Worm (Caenorhabditis elegans) whole organism, L3 larva: ENCODE measurements around the gene lev-9.

ENCODE experiments used
- R02D3.7 ChIP-seq: fragments of 150-350 bp; optimal IDR thresholded peaks from 2 replicates; lab custom pipeline; 2014; ENCODE audit warnings: missing biosample characterization, missing genetic modification characterization
- ZK546.5 ChIP-seq: sonication (generic microtip); optimal IDR thresholded peaks from 2 replicates; lab custom pipeline; 2017; ENCODE audit warnings: missing biosample characterization, missing genetic modification characterization
- aly-2 ChIP-seq: fragments of 150-350 bp; optimal IDR thresholded peaks from 2 replicates; lab custom pipeline; 2014; ENCODE audit warnings: missing biosample characterization, missing genetic modification characterization
- ceh-16 ChIP-seq: sonication (generic microtip); optimal IDR thresholded peaks from 2 replicates; lab custom pipeline; 2017; ENCODE audit warnings: missing biosample characterization, missing genetic modification characterization
- ceh-28 ChIP-seq: fragments of 150-350 bp; optimal IDR thresholded peaks from 2 replicates; lab custom pipeline; 2014; ENCODE audit warnings: missing biosample characterization, missing genetic modification reagents, missing genetic modification characterization
- ceh-82 ChIP-seq: fragments of 150-350 bp; optimal IDR thresholded peaks from 2 replicates; lab custom pipeline; 2014; ENCODE audit warnings: missing biosample characterization, missing genetic modification characterization
- daf-12 ChIP-seq: fragments of 150-350 bp; optimal IDR thresholded peaks from 2 replicates; lab custom pipeline; 2014; ENCODE audit warnings: missing biosample characterization, missing genetic modification reagents, missing genetic modification characterization
- elt-1 ChIP-seq: fragments of 150-350 bp; optimal IDR thresholded peaks from 2 replicates; lab custom pipeline; 2014; ENCODE audit warnings: missing biosample characterization, missing genetic modification characterization
- elt-2 ChIP-seq: sonication (generic microtip); optimal IDR thresholded peaks from 2 replicates; lab custom pipeline; 2016; ENCODE audit warnings: missing genetic modification reagents, mild to moderate bottlenecking, missing genetic modification characterization, missing compliant biosample characterization
- elt-3 ChIP-seq, 3 experiments: fragments of 150-350 bp in 1 of 3; sonication (generic microtip) in 2 of 3; optimal IDR thresholded peaks; 2 replicates in 2 of 3; 4 replicates in 1 of 3; lab custom pipeline; 2014 to 2017; ENCODE audit warnings: missing biosample characterization in 3 of 3, missing genetic modification characterization in 3 of 3
- eor-1 ChIP-seq, 2 experiments: fragments of 150-350 bp; optimal IDR thresholded peaks; 2 replicates each; lab custom pipeline; 2014 to 2018; ENCODE audit warnings: missing biosample characterization in 2 of 2, missing genetic modification characterization in 2 of 2
- fkh-10 ChIP-seq: sonication (generic microtip); optimal IDR thresholded peaks from 2 replicates; lab custom pipeline; 2017; ENCODE audit warnings: missing biosample characterization, missing genetic modification reagents, missing genetic modification characterization
- hmg-11 ChIP-seq: sonication (generic microtip); optimal IDR thresholded peaks from 2 replicates; lab custom pipeline; 2016; ENCODE audit warnings: missing genetic modification characterization, missing compliant biosample characterization
- jun-1 ChIP-seq: fragments of 150-350 bp; optimal IDR thresholded peaks from 2 replicates; lab custom pipeline; 2014; ENCODE audit warnings: missing biosample characterization, missing genetic modification reagents, missing genetic modification characterization
- lin-39 ChIP-seq: fragments of 150-350 bp; optimal IDR thresholded peaks from 2 replicates; lab custom pipeline; 2018; ENCODE audit warnings: missing biosample characterization, missing genetic modification reagents, missing genetic modification characterization
- mdl-1 ChIP-seq: fragments of 150-350 bp; optimal IDR thresholded peaks from 2 replicates; lab custom pipeline; 2014; ENCODE audit warnings: missing biosample characterization, missing genetic modification characterization
- mml-1 ChIP-seq: fragments of 150-350 bp; sonication (generic microtip); optimal IDR thresholded peaks from 3 replicates; lab custom pipeline; 2014; ENCODE audit warnings: missing biosample characterization, missing genetic modification characterization
- nfya-1 ChIP-seq: sonication (generic microtip); optimal IDR thresholded peaks from 2 replicates; lab custom pipeline; 2017; ENCODE audit warnings: missing genetic modification characterization, mild to moderate bottlenecking, missing compliant biosample characterization, antibody characterized with exemption, moderate library complexity; ENCODE audit not compliant: insufficient read depth
- nhr-23 ChIP-seq: fragments of 150-350 bp; optimal IDR thresholded peaks from 2 replicates; lab custom pipeline; 2014; ENCODE audit warnings: missing biosample characterization, missing genetic modification reagents, missing genetic modification characterization
- nhr-25 ChIP-seq: sonication (generic microtip); optimal IDR thresholded peaks from 2 replicates; lab custom pipeline; 2017; ENCODE audit warnings: missing biosample characterization, missing genetic modification characterization
- nhr-43 ChIP-seq: sonication (generic microtip); optimal IDR thresholded peaks from 2 replicates; lab custom pipeline; 2016; ENCODE audit warnings: mild to moderate bottlenecking, missing genetic modification characterization, missing compliant biosample characterization; ENCODE audit not compliant: poor library complexity, severe bottlenecking
- nhr-67 ChIP-seq: fragments of 150-350 bp; optimal IDR thresholded peaks from 2 replicates; lab custom pipeline; 2014; ENCODE audit warnings: missing biosample characterization, missing genetic modification characterization
- nhr-76 ChIP-seq: fragments of 150-350 bp; sonication (generic microtip); optimal IDR thresholded peaks from 5 replicates; lab custom pipeline; 2014; ENCODE audit warnings: missing biosample characterization, missing genetic modification characterization
- pha-4 ChIP-seq: fragments of 150-350 bp; optimal IDR thresholded peaks from 2 replicates; lab custom pipeline; 2014; ENCODE audit warnings: missing biosample characterization, missing genetic modification reagents, missing genetic modification characterization
- skn-1 ChIP-seq: fragments of 150-350 bp; optimal IDR thresholded peaks from 2 replicates; lab custom pipeline; 2014; ENCODE audit warnings: missing biosample characterization, missing genetic modification characterization
- snpc-4 ChIP-seq: fragments of 150-350 bp; optimal IDR thresholded peaks from 2 replicates; lab custom pipeline; 2014; ENCODE audit warnings: missing biosample characterization, missing genetic modification characterization
- tbx-2 ChIP-seq: sonication (generic microtip); optimal IDR thresholded peaks from 2 replicates; lab custom pipeline; 2016; ENCODE audit warnings: mild to moderate bottlenecking, missing genetic modification characterization, missing compliant biosample characterization
- unc-39 ChIP-seq: sonication (generic microtip); optimal IDR thresholded peaks from 4 replicates; lab custom pipeline; 2017; ENCODE audit warnings: missing biosample characterization, missing genetic modification characterization
- unc-62 ChIP-seq: fragments of 150-350 bp; sonication (generic microtip); optimal IDR thresholded peaks from 4 replicates; lab custom pipeline; 2014; ENCODE audit warnings: missing biosample characterization, missing genetic modification reagents, missing genetic modification characterization
- zag-1 ChIP-seq: fragments of 150-350 bp; optimal IDR thresholded peaks from 2 replicates; lab custom pipeline; 2014; ENCODE audit warnings: missing biosample characterization, missing genetic modification characterization
- ztf-4 ChIP-seq: fragments of 150-350 bp; optimal IDR thresholded peaks from 2 replicates; lab custom pipeline; 2014; ENCODE audit warnings: missing biosample characterization, missing genetic modification characterization

The lev-9 gene

ce11 chrX:6333998-6334397, 42.5 kb upstream of the lev-9 start, which contains the start of gene col-171:
Gene col-171 (plus strand): TSS chrX:6334298.
- no peak for TF ChIP-seq lin-39
- no peak for TF ChIP-seq zag-1 (tag; lab: Kevin White, UChicago)
- TF ChIP-seq ceh-82 (tag; lab: Kevin White, UChicago) = no peak
- no peak for TF ChIP-seq hmg-11 (tag; lab: Kevin White, UChicago)
- no peak for TF ChIP-seq unc-39 (tag; lab: Kevin White, UChicago)
- no peak for TF ChIP-seq ceh-16
- TF ChIP-seq daf-12 (tag; lab: Kevin White, UChicago) = no peak
- TF ChIP-seq elt-3 (tag; optimal IDR thresholded peaks at IDR 0.05; lab: Kevin White, UChicago) = no peak
- no peak for TF ChIP-seq mml-1 (tag; lab: Kevin White, UChicago)
- no peak for TF ChIP-seq elt-1 (tag; lab: Kevin White, UChicago)
- TF ChIP-seq elt-2 (tag; lab: Kevin White, UChicago) = no peak
- no peak for TF ChIP-seq fkh-10 (GFP tag; lab: Kevin White, UChicago)
- TF ChIP-seq skn-1 (tag; lab: Kevin White, UChicago) = no peak
- no peak for TF ChIP-seq nfya-1 (tag; lab: Kevin White, UChicago)
- no peak for TF ChIP-seq pha-4
- TF ChIP-seq nhr-43 = no peak
- no peak for TF ChIP-seq snpc-4
- TF ChIP-seq, all 47 proteins: peak for 0

- TF ChIP-seq ztf-4 (tag; lab: Kevin White, UChicago) (no peak), nhr-25 (tag; lab: Kevin White, UChicago) (no peak), ceh-16 (no peak)
Measured at ce11 chrX:6331409-6331808, 39.9 kb upstream of the lev-9 start, which contains the start of gene col-170. Gene col-170 (plus strand): TSS chrX:6331709.

- TF ChIP-seq elt-3 (tag; optimal IDR thresholded peaks at IDR 0.05; lab: Kevin White, UChicago) (peak in 1 of 3 experiments; percentile 24), ztf-4 (tag; lab: Kevin White, UChicago) (no peak)
Measured at ce11 chrX:6328860-6329259, 37.3 kb upstream of the lev-9 start, which contains the start of gene col-169. Gene col-169 (plus strand): TSS chrX:6329160.

- TF ChIP-seq nhr-67 (no peak), eor-1 (tag; optimal IDR thresholded peaks at IDR 0.05; lab: Kevin White, UChicago) (no peak), nhr-23 (tag; lab: Kevin White, UChicago) (no peak), elt-2 (tag; lab: Kevin White, UChicago) (no peak), jun-1 (tag; lab: Kevin White, UChicago) (no peak), nhr-76 (tag; lab: Kevin White, UChicago) (no peak), ceh-28 (tag; lab: Kevin White, UChicago) (no peak), ZK546.5 (tag; lab: Kevin White, UChicago) (no peak), unc-62 (GFP tag; lab: Kevin White, UChicago) (no peak), skn-1 (tag; lab: Kevin White, UChicago) (no peak), nhr-25 (tag; lab: Kevin White, UChicago) (no peak), nhr-43 (no peak), zag-1 (tag; lab: Kevin White, UChicago) (no peak), unc-39 (tag; lab: Kevin White, UChicago) (no peak), mdl-1 (tag; lab: Kevin White, UChicago) (no peak), hmg-11 (tag; lab: Kevin White, UChicago) (no peak)
Measured at ce11 chrX:6326088-6326487, 34.6 kb upstream of the lev-9 start, which contains the start of gene col-168. Gene col-168 (plus strand): TSS chrX:6326388.

ce11 chrX:6324124-6324893, 32.8 kb upstream of the lev-9 start:
- TF ChIP-seq R02D3.7 (tag; lab: Kevin White, UChicago) = peak; percentile 31
- TF ChIP-seq ceh-28 (tag; lab: Kevin White, UChicago) = peak; percentile 35
- TF ChIP-seq aly-2 (tag; lab: Kevin White, UChicago) = peak; percentile 55
- peak; percentile 14 for TF ChIP-seq tbx-2 (tag; lab: Kevin White, UChicago)
